Worm (Caenorhabditis elegans) whole organism, dauer: Measurements from ENCODE around the gene F32A5.8.

Source experiments
- unc-62 ChIP-seq: sonication (generic microtip); optimal IDR thresholded peaks from 2 replicates; lab custom pipeline; 2017; ENCODE audit warnings: missing biosample characterization, missing genetic modification reagents, missing genetic modification characterization

Gene F32A5.8

DNA sequence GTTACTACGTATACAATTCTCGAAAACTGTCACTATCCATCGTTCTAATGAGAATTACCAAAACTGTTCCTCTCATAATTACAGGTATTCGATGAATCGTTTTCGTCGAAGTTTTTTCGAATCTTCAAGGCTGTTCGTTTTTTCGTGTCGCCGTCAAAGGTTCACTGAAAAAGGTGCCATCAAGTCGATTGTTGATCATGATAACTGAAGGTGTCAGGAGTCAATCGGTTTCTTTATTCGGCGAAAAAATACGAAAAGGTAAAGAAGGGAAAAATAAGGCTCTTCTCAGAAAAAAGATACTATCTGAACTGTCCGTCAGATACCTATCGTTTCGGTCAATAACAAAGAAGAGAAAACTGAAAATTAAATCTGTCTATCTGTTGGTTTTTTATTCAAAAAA lies 17.1 kb upstream of the F32A5.8 start:
- TF ChIP-seq unc-62 (GFP tag; lab: Kevin White, UChicago) = no peak

DNA sequence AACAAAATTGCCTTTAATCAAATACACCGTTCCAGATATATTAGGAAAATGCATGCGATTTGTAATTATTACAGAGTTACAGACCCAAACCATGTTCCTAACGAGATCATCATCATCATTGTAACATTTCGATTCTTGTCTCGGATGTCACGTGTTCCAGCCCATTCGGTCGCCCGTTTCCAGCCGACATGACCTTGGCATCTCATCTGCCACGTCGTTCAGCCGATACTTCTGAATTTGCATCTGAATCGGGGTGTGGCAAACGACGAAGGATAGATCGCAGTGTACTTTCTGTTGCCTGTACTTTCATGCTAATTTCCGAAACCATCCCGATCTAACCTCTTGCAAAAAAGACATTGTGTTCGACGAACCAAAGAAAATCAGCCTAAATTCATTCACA lies 16.2 kb upstream of the F32A5.8 start:
- TF ChIP-seq unc-62 (GFP tag; lab: Kevin White, UChicago) = no peak

DNA sequence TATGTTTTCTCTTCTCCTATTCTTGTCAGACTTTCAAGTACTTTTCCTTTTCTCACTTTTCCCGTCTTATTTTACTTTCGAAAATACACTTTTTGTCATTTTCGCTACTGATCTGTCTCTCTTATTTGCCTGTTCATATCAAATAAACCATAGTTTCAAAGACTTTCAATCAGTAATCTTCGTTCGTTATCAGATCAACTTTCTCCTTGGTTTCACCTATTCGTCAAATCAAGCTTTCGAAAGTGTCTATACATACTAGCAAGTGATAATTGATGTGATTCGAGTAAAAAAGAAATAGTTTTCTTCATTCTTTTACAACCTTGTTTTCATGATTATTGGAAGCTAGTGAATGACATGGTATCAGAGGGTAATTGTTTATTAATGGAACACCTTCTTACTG lies 13.2 kb upstream of the F32A5.8 start:
- TF ChIP-seq unc-62 (GFP tag; lab: Kevin White, UChicago) = no peak

DNA sequence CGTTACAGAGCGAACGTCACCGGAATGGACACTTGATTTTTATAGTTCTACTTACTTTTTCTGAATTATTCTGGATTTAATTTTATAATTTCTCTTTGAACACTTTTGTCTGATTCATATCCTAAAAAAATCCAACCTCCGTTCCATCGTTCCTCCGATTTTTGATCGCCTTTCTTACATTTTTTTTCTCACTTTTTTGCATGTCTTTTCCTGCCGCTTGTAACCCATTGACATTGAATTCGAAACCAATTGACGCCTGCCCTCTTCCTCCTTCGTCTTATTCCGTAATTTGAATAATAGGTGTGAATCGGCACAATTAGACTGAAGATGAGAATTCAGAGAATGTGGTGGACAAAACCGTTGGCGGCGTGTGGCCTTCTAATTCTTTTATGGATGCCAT lies 10.3 kb upstream of the F32A5.8 start, which contains the start of gene skpo-3:
skpo-3 (plus strand) TSS at position 301 of the 400 bp plus-strand sequence.
- TF ChIP-seq unc-62 (GFP tag; lab: Kevin White, UChicago) = no peak

DNA sequence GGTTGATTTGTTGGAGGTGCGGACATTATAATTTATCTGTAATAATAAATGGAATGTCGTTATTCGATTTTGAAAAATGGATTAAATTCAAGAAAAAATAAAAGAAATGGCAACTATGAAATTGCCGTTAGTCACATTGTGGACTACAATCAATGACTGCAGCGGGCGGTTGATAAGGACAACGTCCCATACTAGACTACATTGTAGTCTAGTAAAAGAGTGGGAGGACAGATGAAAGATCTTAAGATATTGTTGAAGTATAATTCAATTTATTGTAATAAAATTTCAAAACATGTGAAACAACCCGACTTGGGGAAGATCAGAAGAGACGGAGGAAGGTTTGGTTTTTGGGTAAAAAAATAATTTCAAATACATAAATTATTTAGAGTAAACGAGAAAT lies 3.9 kb upstream of the F32A5.8 start, which contains the start of the genes prx-13 and ada-2:
prx-13 (minus strand) TSS at position 38 of the 400 bp plus-strand sequence.
ada-2 (plus strand) TSS at position 282 of the 400 bp plus-strand sequence.
- TF ChIP-seq unc-62 (GFP tag; lab: Kevin White, UChicago) = no peak

DNA sequence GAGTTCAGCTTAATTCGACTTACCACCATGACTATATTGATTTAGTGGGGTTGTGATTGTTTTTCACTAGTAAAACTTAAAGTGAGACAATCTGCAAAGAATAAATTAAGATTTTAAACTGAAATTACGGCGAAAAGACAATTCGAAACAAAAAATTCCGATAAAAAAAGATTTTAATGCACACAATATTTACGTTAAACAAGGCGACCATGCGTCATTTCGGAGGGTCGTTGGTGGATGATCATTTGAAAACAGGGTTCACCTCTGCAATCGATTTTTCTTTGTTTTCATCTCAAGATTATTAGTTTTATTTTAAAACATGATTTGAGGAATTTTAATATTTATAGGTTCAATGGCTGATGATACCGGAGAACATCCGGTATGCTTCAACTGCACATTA lies 2.8 kb upstream of the F32A5.8 start, which contains the start of gene lsm-4:
lsm-4 (minus strand) TSS at position 91 of the 400 bp plus-strand sequence.
- TF ChIP-seq unc-62 (GFP tag; lab: Kevin White, UChicago) = no peak

DNA sequence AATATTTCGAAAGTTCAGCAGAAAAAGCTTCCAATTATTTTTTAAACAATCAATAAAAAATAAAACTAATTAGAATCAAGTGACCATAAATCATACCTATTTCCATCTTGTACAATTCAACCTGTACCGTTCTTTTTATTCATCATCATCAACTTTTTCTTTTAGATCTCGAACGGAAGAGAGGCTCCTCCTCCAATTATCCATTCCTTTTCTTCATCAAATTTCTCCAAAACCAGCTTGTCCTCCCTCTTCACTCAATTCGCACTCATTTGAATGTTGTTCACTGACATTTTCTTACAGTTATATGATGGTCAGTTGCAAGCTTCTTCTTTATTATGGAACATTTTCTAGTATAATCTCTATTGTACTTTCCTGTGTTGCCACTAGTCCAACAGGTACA lies 5.9 kb downstream of the F32A5.8 start, which contains the start of gene C30G12.4:
C30G12.4 (plus strand) TSS at position 301 of the 400 bp plus-strand sequence.
- TF ChIP-seq unc-62 (GFP tag; lab: Kevin White, UChicago) = no peak

DNA sequence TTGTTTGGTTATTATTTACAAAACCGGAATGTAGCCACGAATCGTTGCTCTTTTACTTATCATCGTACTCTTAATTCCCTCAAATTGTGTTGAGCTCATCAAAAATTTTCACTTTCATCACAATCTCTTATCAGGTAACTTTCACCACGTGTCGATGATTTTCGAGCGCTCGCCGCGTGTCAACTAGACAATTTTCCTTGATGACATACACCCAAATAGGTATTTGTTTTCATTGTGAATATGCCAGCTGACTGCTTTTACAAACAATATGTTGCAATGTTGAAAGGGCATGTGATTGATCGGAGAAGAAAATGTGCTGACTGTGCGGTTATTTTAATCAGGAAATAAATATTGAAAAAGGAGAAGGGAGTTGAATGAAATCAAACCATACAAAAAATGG lies 8.8 kb downstream of the F32A5.8 start:
- no peak for TF ChIP-seq unc-62 (GFP tag; lab: Kevin White, UChicago)

DNA sequence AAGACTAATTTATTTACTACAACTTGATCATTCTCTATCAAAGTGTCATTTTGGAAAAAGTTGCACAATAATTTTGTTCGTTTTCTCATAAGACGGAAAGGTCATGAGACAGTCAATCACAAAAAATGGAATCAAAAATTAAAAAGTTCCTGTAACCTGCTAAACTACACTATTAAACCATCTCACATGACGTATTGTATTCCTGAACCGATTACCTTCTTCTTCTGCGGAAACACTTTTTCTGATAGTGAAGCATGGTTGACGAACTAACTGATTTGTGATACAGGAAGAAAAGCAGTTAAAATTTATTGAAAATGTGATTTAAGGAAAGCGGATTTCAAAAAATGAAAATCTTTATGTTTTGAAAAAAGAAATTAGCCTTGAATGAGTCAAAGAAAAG lies 13.9 kb downstream of the F32A5.8 start:
- no peak for TF ChIP-seq unc-62 (GFP tag; lab: Kevin White, UChicago)

DNA sequence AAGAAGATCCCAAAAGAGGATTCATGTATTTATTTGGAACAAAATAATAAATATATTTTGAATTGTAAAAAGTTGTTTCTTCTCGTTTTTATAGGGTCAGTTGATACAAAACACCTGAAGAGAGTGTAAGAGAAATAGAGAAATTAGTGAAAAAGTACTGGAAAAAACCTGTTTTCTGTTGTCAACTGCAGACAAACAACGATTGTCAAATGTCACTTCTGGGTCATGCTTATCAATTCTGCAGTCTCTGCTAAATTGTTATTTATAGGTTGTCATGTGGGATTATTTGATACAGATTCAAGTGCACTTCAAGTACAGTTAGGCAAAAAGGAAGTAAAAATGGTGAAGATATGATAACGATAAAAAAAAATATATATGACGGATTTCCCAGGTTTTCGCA lies 16.6 kb downstream of the F32A5.8 start:
- TF ChIP-seq unc-62 (GFP tag; lab: Kevin White, UChicago) = no peak

DNA sequence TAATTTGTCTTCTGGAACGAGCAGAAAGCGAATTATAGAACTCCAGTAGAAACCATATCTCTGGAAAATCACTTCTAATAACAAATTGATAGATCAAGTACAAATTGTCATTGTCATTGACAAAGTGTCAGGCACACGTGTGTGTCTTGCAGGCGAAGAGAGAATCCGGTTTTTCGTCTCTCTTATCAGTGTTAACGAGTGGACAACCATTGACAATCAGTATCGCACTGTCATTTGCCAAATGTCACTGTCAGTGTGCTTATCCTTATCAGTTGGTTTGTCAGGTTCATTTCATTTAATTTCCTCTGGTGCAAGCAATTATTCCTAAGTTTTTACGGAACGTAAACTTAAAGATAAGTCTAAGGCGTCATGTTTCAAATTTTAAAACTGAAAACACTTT lies 17.6 kb downstream of the F32A5.8 start:
- TF ChIP-seq unc-62 (GFP tag; lab: Kevin White, UChicago) = no peak

DNA sequence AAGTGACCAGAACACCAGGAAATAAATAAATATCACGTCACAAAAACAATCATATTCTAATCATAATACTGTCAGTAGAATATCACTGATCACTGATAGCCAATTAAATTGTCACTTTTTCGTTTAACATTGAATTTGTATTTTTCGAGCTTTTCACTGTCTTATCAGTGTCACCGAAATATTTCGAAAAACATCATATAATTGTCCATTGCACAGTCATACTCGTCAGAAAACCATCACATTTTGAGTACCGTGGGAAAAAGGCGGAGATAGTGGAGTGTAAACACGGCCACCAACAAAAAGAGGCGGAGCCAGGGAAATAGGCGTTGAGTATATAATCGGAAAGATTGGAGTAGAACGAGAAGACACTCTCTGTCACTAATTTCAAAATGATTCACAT lies 21.3 kb downstream of the F32A5.8 start:
- TF ChIP-seq unc-62 (GFP tag; lab: Kevin White, UChicago) = no peak

DNA sequence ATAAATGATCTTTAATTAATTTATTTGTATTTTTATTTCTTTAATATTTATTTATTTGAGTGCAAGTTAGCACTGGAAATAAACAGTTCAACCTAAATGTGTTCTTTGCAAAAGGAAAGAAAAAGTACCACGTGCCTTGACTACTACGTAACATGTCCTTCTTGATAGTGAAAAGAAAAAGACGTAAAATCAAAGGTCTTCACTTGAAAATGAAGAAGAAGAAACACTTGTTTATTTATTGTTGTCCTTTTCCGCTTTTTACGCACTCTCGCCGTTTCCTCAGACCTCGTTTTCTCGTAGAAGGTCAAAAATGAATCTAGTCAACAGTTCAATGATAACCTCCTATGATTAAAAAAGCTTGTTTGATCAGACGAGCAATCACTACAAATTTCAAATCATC lies 22.0 kb downstream of the F32A5.8 start:
- TF ChIP-seq unc-62 (GFP tag; lab: Kevin White, UChicago) = no peak

DNA sequence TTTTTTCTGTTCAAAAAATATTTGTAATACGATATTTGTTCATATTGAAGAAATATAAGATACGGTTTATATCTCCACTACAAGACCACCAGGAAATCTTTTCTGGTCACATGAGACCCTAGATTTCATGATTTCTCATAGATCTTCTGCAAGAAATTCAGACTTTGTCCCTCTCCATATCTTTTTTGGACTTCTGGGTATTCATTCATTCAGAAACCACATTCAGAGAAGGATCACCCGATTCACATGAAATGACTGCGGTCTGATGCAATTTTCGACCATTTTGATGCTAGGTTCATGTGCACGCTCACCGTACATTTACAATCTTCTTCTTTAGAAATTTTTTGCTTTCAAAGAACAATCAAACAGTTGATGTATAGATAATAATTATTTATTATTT lies 23.9 kb downstream of the F32A5.8 start:
- TF ChIP-seq unc-62 (GFP tag; lab: Kevin White, UChicago) = no peak

DNA sequence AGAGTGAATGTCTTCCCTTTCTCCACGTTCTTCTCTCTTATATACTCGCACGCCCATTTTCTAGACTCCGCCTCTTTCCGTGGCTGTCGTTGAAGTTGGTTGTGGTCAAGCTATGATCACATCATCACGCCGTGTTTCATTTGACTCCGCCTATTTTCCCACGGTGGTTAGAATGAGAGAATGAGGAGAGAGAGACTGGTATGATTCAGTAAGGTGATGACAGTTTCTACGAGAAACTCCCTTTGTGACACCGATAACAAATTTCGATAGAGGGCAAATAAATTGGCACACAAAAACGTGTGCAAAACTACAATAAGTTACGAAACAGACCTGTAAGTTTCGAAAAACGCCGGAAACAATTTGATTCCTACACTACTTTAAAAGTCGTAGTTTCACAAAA lies 24.7 kb downstream of the F32A5.8 start:
- no peak for TF ChIP-seq unc-62 (GFP tag; lab: Kevin White, UChicago)

DNA sequence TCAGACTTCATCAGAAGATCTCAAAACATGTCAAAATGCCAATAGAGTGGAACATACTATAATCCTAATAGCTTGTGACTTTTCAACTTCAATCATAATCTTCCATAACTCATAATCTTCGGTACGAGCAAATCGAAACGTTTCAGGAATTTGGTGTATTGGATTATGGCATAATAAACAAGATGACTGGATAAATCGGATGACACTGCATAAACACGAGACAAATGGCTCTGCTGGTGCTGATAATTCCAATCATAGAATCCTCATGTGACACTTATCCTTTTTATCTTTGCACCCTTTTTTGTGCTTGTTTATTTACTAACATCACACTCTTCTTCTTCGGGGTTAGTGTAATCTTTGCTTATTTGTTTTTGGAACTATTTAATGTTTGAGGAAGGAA lies 27.2 kb downstream of the F32A5.8 start:
- TF ChIP-seq unc-62 (GFP tag; lab: Kevin White, UChicago) = no peak

DNA sequence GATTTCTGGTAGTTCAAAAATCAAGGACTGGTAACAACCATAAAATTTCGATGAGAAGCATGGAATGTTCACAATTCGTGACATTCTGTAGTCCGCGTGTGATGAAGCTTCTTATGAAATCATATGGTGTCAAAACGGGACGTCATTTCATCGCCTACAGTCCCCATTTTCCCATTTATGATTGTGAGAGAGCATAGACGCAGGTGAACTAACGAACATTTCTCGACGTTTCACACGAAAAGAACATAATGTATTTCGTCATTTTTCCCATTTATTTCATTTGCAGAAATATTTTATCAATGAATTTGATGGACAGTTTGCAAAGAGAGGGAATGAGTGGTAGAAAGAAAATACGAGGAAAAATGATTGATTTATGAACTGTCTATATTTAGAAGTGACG lies 31.2 kb downstream of the F32A5.8 start:
- no peak for TF ChIP-seq unc-62 (GFP tag; lab: Kevin White, UChicago)

DNA sequence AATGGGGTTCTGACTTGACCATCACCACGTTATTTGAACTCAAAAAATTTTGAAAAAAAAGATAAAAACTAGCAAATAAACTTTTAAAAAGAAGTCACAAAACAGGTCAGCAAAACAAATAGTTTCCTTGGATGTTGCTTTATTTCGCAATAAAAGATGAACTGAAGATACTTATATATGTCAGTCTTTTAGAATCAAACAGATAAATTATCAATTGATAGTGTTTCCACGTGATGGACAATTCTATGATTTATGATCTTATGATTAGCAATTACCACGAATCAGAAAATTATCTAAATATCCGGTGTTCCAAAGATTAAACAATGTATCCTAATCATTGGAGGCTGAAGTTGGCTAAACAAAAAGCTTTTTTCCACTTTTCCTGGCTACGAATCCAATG lies 31.8 kb downstream of the F32A5.8 start:
- TF ChIP-seq unc-62 (GFP tag; lab: Kevin White, UChicago) = no peak
